Fruit fly (Drosophila melanogaster): ENCODE measurements around the gene CG43117.

The CG43117 gene

dm6 chr3R:26483657-26484056, 29.1 kb downstream of the CG43117 start (continued):
- TF ChIP-seq vri (GFP tag; optimal IDR thresholded peaks at IDR 0.05) (no peak), CG6163 (GFP tag; IDR thresholded peaks at IDR 0.05) (0 out of 3 replicates have a peak, but pooled peaks have one; percentile 48), lz (GFP tag; optimal IDR thresholded peaks at IDR 0.05) (peak; percentile 33), CG10669 (GFP tag; optimal IDR thresholded peaks at IDR 0.05) (peak; percentile 15), fd59A (GFP tag; optimal IDR thresholded peaks at IDR 0.05) (no peak), CG3032 (tag; optimal IDR thresholded peaks at IDR 0.05) (no peak), CG4318 (GFP tag; optimal IDR thresholded peaks at IDR 0.05) (no peak), Eip78C (GFP tag) (peak; percentile 67), Hr39 (GFP tag; optimal IDR thresholded peaks at IDR 0.05) (peak; percentile 19), cyc (GFP tag; optimal IDR thresholded peaks at IDR 0.05) (peak; percentile 41), OdsH (GFP tag; optimal IDR thresholded peaks at IDR 0.05) (peak; percentile 31), esn (GFP tag; optimal IDR thresholded peaks at IDR 0.05) (peak; percentile 50), CG32006 (GFP tag; optimal IDR thresholded peaks at IDR 0.05) (peak; percentile 39), Eip75B (GFP tag; optimal IDR thresholded peaks at IDR 0.05) (peak; percentile 40), CG31627 (GFP tag; optimal IDR thresholded peaks at IDR 0.05) (peak; percentile 13), fkh (GFP tag; optimal IDR thresholded peaks at IDR 0.05) (no peak), Hr38 (GFP tag; optimal IDR thresholded peaks at IDR 0.05) (no peak), acj6 (GFP tag; optimal IDR thresholded peaks at IDR 0.05) (peak; percentile 35), CG1621 (tag; optimal IDR thresholded peaks at IDR 0.05) (no peak), achi (GFP tag; optimal IDR thresholded peaks at IDR 0.05) (peak; percentile 28), CG9139 (GFP tag; optimal IDR thresholded peaks at IDR 0.05) (no peak), Sox15 (GFP tag; optimal IDR thresholded peaks at IDR 0.05) (no peak), ss (GFP tag; optimal IDR thresholded peaks at IDR 0.05) (peak in 1 of 2 experiments; percentile 3), CG8319 (GFP tag; optimal IDR thresholded peaks at IDR 0.05) (no peak), CG3919 (GFP tag; optimal IDR thresholded peaks at IDR 0.05) (peak; percentile 43), Blimp-1 (GFP tag; optimal IDR thresholded peaks at IDR 0.05) (no peak), Gug (GFP tag; IDR thresholded peaks at IDR 0.05) (peak; percentile 50), eg (GFP tag; IDR thresholded peaks at IDR 0.05) (no peak), CG6792 (GFP tag; optimal IDR thresholded peaks at IDR 0.05) (peak; percentile 14), fd85E (GFP tag; optimal IDR thresholded peaks at IDR 0.05) (no peak)

- peak; percentile 50 for TF ChIP-seq CG32006 (GFP tag; optimal IDR thresholded peaks at IDR 0.05)
- TF ChIP-seq salr (GFP tag; optimal IDR thresholded peaks at IDR 0.05): no peak
- peak; percentile 8 for TF ChIP-seq CG6276 (GFP tag; optimal IDR thresholded peaks at IDR 0.05)
- peak; percentile 48 for TF ChIP-seq CG31627 (GFP tag; optimal IDR thresholded peaks at IDR 0.05)
- TF ChIP-seq CG15336 (GFP tag; IDR thresholded peaks at IDR 0.05): peak; percentile 28; the same call in 1 of the 2 replicates
- TF ChIP-seq CG8632 (GFP tag; optimal IDR thresholded peaks at IDR 0.05): peak; percentile 48
- TF ChIP-seq acj6 (GFP tag; optimal IDR thresholded peaks at IDR 0.05): peak; percentile 39
- peak; percentile 23 for TF ChIP-seq pdm3 (GFP tag; optimal IDR thresholded peaks at IDR 0.05)
- TF ChIP-seq topi (GFP tag; optimal IDR thresholded peaks at IDR 0.05): peak; percentile 40
- peak; percentile 30 for TF ChIP-seq lz (GFP tag; optimal IDR thresholded peaks at IDR 0.05)
- peak; percentile 10 for TF ChIP-seq CG8319 (GFP tag; optimal IDR thresholded peaks at IDR 0.05)
- no peak for TF ChIP-seq CG16779 (tag; optimal IDR thresholded peaks at IDR 0.05)
- no peak for TF ChIP-seq CG9139 (GFP tag; optimal IDR thresholded peaks at IDR 0.05)
- TF ChIP-seq CG10669 (GFP tag; optimal IDR thresholded peaks at IDR 0.05): peak; percentile 12
- peak; percentile 55 for TF ChIP-seq OdsH (GFP tag; optimal IDR thresholded peaks at IDR 0.05)
- TF ChIP-seq Eip78C (GFP tag): peak; percentile 91
- TF ChIP-seq Gug (GFP tag; IDR thresholded peaks at IDR 0.05): no peak
- TF ChIP-seq fkh (GFP tag; optimal IDR thresholded peaks at IDR 0.05): no peak
- peak; percentile 21 for TF ChIP-seq CG6792 (GFP tag; optimal IDR thresholded peaks at IDR 0.05)
- peak; percentile 34; the same call in 1 of the 3 replicates for TF ChIP-seq CG8119 (GFP tag; IDR thresholded peaks at IDR 0.05)
- no peak for TF ChIP-seq Blimp-1 (GFP tag; optimal IDR thresholded peaks at IDR 0.05)
- TF ChIP-seq Sox102F (GFP tag; optimal IDR thresholded peaks at IDR 0.05): peak; percentile 41
- peak; percentile 31 for TF ChIP-seq Sox14 (GFP tag; optimal IDR thresholded peaks at IDR 0.05)
- TF ChIP-seq CG11294 (GFP tag; IDR thresholded peaks at IDR 0.05): no peak
- TF ChIP-seq Hr4 (GFP tag; optimal IDR thresholded peaks at IDR 0.05): peak; percentile 40
- TF ChIP-seq CG6808 (GFP tag; optimal IDR thresholded peaks at IDR 0.05): peak; percentile 13
- peak; percentile 23 for TF ChIP-seq CG7368 (GFP tag; optimal IDR thresholded peaks at IDR 0.05)
- peak; percentile 34 for TF ChIP-seq Sox15 (GFP tag; optimal IDR thresholded peaks at IDR 0.05)
- peak; percentile 56 for TF ChIP-seq esn (GFP tag; optimal IDR thresholded peaks at IDR 0.05)
- no peak for TF ChIP-seq CG1621 (tag; optimal IDR thresholded peaks at IDR 0.05)
- TF ChIP-seq CG6854 (GFP tag; optimal IDR thresholded peaks at IDR 0.05): no peak
- peak; percentile 33 for TF ChIP-seq net (GFP tag; optimal IDR thresholded peaks at IDR 0.05)
- TF ChIP-seq dsx (GFP tag; optimal IDR thresholded peaks at IDR 0.05; ENCODE audit: poor library complexity, severe bottlenecking): no peak
- peak; percentile 37; the same call in 1 of the 3 replicates for TF ChIP-seq CG6163 (GFP tag; IDR thresholded peaks at IDR 0.05)
- no peak for TF ChIP-seq Eip93F (GFP tag; optimal IDR thresholded peaks at IDR 0.05)
- TF ChIP-seq CG3032 (tag; optimal IDR thresholded peaks at IDR 0.05): peak; percentile 14
Measured at dm6 chr3R:26484511-26484910, 29.9 kb downstream of the CG43117 start.
